Fruit fly (Drosophila melanogaster) whole organism, wandering third instar larva: Measurements from ENCODE around the gene mbo.
A peak's percentile ranks its signal among the peaks of the same experiment; 100 is the strongest.

Experiments used
- Abd-B ChIP-seq: fragments of >200 bp; optimal IDR thresholded peaks from 2 replicates; lab custom pipeline; 2017; ENCODE audit warnings: missing biosample characterization, missing genetic modification characterization
- CG9705 ChIP-seq: fragments of 200-800 bp; sonication (Bioruptor generic); optimal IDR thresholded peaks from 2 replicates; lab custom pipeline; 2018; ENCODE audit warnings: missing biosample characterization, mild to moderate bottlenecking, missing genetic modification characterization
- CrebA ChIP-seq: fragments of 200-800 bp; sonication (Bioruptor generic); optimal IDR thresholded peaks from 2 replicates; lab custom pipeline; 2016; ENCODE audit warnings: missing biosample characterization, mild to moderate bottlenecking, missing genetic modification characterization, borderline replicate concordance
- Dfd ChIP-seq: fragments of >200 bp; optimal IDR thresholded peaks from 2 replicates; lab custom pipeline; 2017; ENCODE audit warnings: missing biosample characterization, missing genetic modification characterization
- Dif ChIP-seq: fragments of 200-275, 200-300 bp; sonication (Bioruptor generic); optimal IDR thresholded peaks from 2 replicates; lab custom pipeline; 2018; ENCODE audit warnings: missing biosample characterization, missing genetic modification characterization; ENCODE audit not compliant: partially characterized antibody
- GATAd ChIP-seq: sonication (Bioruptor generic); optimal IDR thresholded peaks from 2 replicates; lab custom pipeline; 2016; ENCODE audit warnings: missing biosample characterization, missing genetic modification characterization
- Hnf4 ChIP-seq: fragments of 200-800 bp; sonication (Bioruptor generic); optimal IDR thresholded peaks from 2 replicates; lab custom pipeline; 2016; ENCODE audit warnings: missing biosample characterization, mild to moderate bottlenecking, missing genetic modification characterization
- Hr78 ChIP-seq: fragments of >200 bp; optimal IDR thresholded peaks from 2 replicates; lab custom pipeline; 2017; ENCODE audit warnings: missing biosample characterization, missing genetic modification characterization
- Hr83 ChIP-seq: fragments of 200-300 bp; sonication (Bioruptor generic); optimal IDR thresholded peaks from 2 replicates; lab custom pipeline; 2016; ENCODE audit warnings: missing biosample characterization, mild to moderate bottlenecking, missing genetic modification characterization, moderate library complexity; ENCODE audit not compliant: poor library complexity, severe bottlenecking
- Jra ChIP-seq: sonication (Bioruptor generic); optimal IDR thresholded peaks from 2 replicates; lab custom pipeline; 2016; ENCODE audit warnings: missing biosample characterization, missing genetic modification characterization
- Mio ChIP-seq: sonication (Bioruptor generic); optimal IDR thresholded peaks from 2 replicates; lab custom pipeline; 2016; ENCODE audit warnings: missing biosample characterization, missing genetic modification characterization
- Myc ChIP-seq: fragments of >200 bp; optimal IDR thresholded peaks from 2 replicates; lab custom pipeline; 2017
- N ChIP-seq: fragments of >200 bp; optimal IDR thresholded peaks from 2 replicates; lab custom pipeline; 2018; ENCODE audit warnings: missing biosample characterization, missing external identifiers, missing genetic modification characterization
- OdsH ChIP-seq: fragments of 200-800 bp; sonication (Bioruptor generic); optimal IDR thresholded peaks from 2 replicates; lab custom pipeline; 2016; ENCODE audit warnings: missing biosample characterization, mild to moderate bottlenecking, missing genetic modification characterization
- Rel ChIP-seq, 2 experiments: fragments of 200-800 bp; sonication (Bioruptor generic) in 1 of 2; optimal IDR thresholded peaks; 2 replicates in 1 of 2; 3 replicates in 1 of 2; lab custom pipeline; 2016 to 2019; ENCODE audit warnings: mild to moderate bottlenecking in 2 of 2, missing biosample characterization in 2 of 2, missing genetic modification characterization in 2 of 2, moderate library complexity in 1 of 2
- Vsx2 ChIP-seq: fragments of 200-300, 225-300 bp; sonication (Bioruptor generic); optimal IDR thresholded peaks from 2 replicates; lab custom pipeline; 2018; ENCODE audit warnings: missing biosample characterization, missing genetic modification characterization; ENCODE audit not compliant: partially characterized antibody
- br ChIP-seq: fragments of 200-800 bp; sonication (Bioruptor generic); optimal IDR thresholded peaks from 2 replicates; lab custom pipeline; 2016; ENCODE audit warnings: missing biosample characterization, missing genetic modification characterization
- brk ChIP-seq: fragments of 200-800 bp; sonication (Bioruptor generic); optimal IDR thresholded peaks from 2 replicates; lab custom pipeline; 2016; ENCODE audit warnings: missing biosample characterization, mild to moderate bottlenecking, missing genetic modification characterization
- dl ChIP-seq, 2 experiments: fragments of 175-275, 200-275 bp in 1 of 2; fragments of 200-275 bp in 1 of 2; sonication (Bioruptor generic); optimal IDR thresholded peaks; lab custom pipeline; 2018; ENCODE audit warnings: mild to moderate bottlenecking in 2 of 2, missing biosample characterization in 2 of 2, missing genetic modification characterization in 2 of 2, moderate library complexity in 2 of 2; ENCODE audit not compliant: partially characterized antibody in 2 of 2, insufficient read depth in 1 of 2
- dmrt93B ChIP-seq: fragments of 200-800 bp; sonication (Bioruptor generic); optimal IDR thresholded peaks from 2 replicates; lab custom pipeline; 2018; ENCODE audit warnings: missing biosample characterization, mild to moderate bottlenecking, missing genetic modification characterization
- foxo ChIP-seq, 2 experiments: fragments of 200-800 bp; sonication (Bioruptor generic); optimal IDR thresholded peaks; 2 replicates in 1 of 2; 3 replicates in 1 of 2; lab custom pipeline; 2016 to 2017; ENCODE audit warnings: missing biosample characterization in 2 of 2, missing genetic modification characterization in 2 of 2
- fru ChIP-seq: fragments of 200-800 bp; sonication (Bioruptor generic); optimal IDR thresholded peaks from 3 replicates; lab custom pipeline; 2016; ENCODE audit warnings: missing biosample characterization, mild to moderate bottlenecking, missing genetic modification characterization
- lola ChIP-seq: fragments of >200 bp; optimal IDR thresholded peaks from 2 replicates; lab custom pipeline; 2017; ENCODE audit warnings: missing biosample characterization, missing genetic modification characterization
- pan ChIP-seq: fragments of >200 bp; optimal IDR thresholded peaks from 2 replicates; lab custom pipeline; 2017
- sage ChIP-seq: fragments of 200-800 bp; sonication (Bioruptor generic); optimal IDR thresholded peaks from 2 replicates; lab custom pipeline; 2016; ENCODE audit warnings: missing biosample characterization, mild to moderate bottlenecking, missing genetic modification characterization
- tai ChIP-seq: sonication (Bioruptor generic); optimal IDR thresholded peaks from 2 replicates; lab custom pipeline; 2016; ENCODE audit warnings: missing biosample characterization, missing genetic modification characterization
- woc ChIP-seq: sonication (Bioruptor generic); optimal IDR thresholded peaks from 2 replicates; lab custom pipeline; 2016; ENCODE audit warnings: missing biosample characterization, mild to moderate bottlenecking, missing genetic modification characterization

mbo gene

DNA sequence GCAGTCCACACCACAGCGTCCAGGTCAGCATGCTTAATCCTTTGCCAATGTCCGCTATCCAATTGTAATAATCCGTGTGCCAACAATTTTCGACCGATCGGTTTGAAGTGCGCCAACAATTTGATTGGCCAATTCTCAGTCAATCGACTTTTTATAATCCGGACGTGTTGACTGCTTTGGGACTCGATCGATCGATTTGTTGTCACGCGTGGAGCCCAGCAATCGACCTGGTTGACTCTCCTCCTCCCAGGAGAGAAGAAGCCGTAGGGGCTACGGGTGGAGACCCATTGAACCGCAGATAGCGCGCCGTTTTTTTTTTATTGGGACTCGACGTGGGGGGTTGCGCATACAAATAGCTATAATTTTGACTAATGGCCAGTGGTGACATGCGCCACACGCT lies 2.4 kb upstream of the mbo start, which contains the start of gene Cyp313a4:
TSS of gene Cyp313a4 (minus strand) at position 101 of the 400 bp plus-strand sequence.
- TF ChIP-seq Mio (no peak), dl (GFP tag; optimal IDR thresholded peaks at IDR 0.05; lab: Kevin White, UChicago; ENCODE audit: insufficient read depth in 1 of 2, partially characterized antibody in 2 of 2) (no peak), CG9705 (GFP tag; lab: Kevin White, UChicago) (no peak), N (no peak), GATAd (GFP tag; lab: Kevin White, UChicago) (no peak), Dfd (no peak), brk (GFP tag; lab: Kevin White, UChicago) (no peak), Myc (no peak), Hr78 (no peak), fru (no peak), Jra (GFP tag; lab: Kevin White, UChicago) (no peak), Abd-B (GFP tag; lab: Kevin White, UChicago) (no peak), br (GFP tag; lab: Kevin White, UChicago) (no peak), Hnf4 (no peak), pan (lab: Kevin White, UChicago) (no peak), sage (GFP tag; lab: Kevin White, UChicago) (no peak), dmrt93B (no peak)

DNA sequence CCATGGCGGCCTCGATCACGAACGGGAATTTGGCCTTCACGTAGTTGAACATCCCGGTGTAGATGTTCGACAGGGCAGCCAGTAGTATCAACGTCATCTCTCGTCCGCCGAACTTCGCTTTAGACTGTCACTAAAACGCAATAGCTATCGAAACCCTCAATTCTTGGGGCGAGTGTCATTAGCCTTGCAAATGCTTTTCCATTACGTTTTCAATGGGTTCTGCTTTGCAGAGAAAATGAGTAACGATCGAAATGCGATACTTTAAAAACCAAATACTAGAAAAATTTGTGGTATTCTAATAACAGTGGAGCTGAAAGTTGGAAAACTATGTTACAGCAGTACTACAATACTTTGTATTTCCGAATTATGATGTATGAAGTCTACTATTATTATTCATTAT lies 2.7 kb downstream of the mbo start, which contains the start of gene CG43630:
TSS of gene CG43630 (minus strand) at position 101 of the 400 bp plus-strand sequence.
- TF ChIP-seq pan (lab: Kevin White, UChicago) (no peak), Abd-B (GFP tag; lab: Kevin White, UChicago) (no peak), foxo (GFP tag; optimal IDR thresholded peaks at IDR 0.05; lab: Kevin White, UChicago) (no peak), sage (GFP tag; lab: Kevin White, UChicago) (no peak)

DNA sequence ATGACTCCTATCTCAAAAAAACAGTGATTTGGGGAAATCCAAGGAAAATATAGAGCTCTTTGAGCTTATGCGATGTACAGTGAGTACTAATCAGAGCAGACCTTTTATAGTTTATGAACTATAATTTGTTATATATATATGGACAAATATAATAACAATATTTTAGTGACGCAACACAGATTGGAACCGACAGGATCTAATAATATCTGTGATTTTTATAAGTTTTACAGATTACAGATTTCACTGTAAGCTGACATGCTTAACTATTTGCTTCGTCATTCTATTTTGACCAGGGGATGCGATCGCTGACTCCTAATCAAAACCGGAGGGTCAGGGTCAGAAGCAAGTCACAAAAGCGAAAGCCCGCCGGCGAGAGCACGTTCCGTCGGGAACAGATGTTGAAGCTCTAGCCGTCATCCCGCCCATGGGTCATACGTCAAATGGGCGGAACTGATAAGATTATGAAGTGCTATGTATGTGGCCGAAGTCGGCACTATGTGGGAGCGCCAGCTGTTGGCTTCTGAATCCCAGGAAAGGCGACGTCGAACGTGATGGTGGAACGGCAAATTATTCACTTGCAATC lies 4.7 kb downstream of the mbo start, which contains the start of gene Gnmt:
TSS of gene Gnmt (plus strand) at position 568 of the 583 bp plus-strand sequence.
- peak; percentile 33 for TF ChIP-seq Dif (GFP tag; lab: Kevin White, UChicago)
- no peak for TF ChIP-seq GATAd (GFP tag; lab: Kevin White, UChicago)

DNA sequence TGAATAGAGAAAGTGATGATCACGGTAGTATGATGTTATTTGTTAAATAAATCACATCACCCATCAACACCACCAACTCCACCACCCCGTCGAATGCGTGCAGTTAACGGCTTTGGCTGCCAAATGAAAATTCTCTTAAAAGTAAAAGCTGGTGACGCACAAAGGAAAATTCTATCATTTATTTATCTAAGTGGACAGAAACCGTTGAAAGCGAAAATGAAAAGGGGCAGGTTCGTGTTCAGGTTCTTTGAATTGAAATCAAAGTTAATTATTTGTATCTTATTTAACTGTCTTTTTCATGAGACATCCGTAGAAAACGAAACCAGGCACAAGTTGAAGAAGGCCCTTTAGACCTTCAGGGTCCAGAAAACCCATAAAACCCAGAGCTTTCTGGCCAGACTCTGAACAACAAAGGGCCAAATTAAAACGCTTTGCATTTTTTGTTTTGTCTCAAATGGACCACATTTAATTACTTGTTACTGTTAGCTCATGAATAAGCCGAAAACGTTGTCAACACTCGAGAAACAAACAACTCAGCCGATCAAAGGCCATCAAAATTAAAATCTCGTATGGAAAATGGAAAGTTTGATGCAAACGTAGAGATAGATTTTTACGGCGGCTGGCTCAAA lies 12.5 kb downstream of the mbo start:
- no peak for TF ChIP-seq tai
- no peak for TF ChIP-seq pan (lab: Kevin White, UChicago)
- no peak for TF ChIP-seq lola (GFP tag; lab: Kevin White, UChicago)
- no peak for TF ChIP-seq Hr83 (GFP tag; lab: Kevin White, UChicago)
- TF ChIP-seq Myc, result no peak
- TF ChIP-seq N, result no peak
- TF ChIP-seq, all 38 proteins: peak for 0

DNA sequence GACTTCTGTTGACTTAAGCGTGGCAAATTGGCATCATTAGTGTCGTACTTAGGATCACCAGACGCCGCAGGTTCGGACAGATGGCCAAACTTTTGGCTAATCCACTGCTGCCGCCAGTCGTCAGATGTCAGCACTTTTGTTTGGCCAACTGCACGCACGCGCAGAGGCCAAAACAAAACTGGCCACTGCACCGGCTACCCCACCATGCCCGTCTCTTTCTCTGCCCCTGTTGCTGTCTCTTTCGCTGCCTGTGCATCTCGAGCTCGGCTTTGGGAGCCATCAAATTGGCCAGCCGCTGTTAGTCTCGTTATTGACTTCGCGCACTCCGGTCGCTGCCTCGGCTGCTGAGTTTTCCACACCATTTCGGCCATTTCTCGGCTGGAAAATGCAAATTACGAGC lies 16.3 kb downstream of the mbo start, which contains the start of gene CG14395:
TSS of gene CG14395 (plus strand) at position 301 of the 400 bp plus-strand sequence.
- TF ChIP-seq GATAd (GFP tag; lab: Kevin White, UChicago) (no peak), woc (GFP tag; lab: Kevin White, UChicago) (no peak)

DNA sequence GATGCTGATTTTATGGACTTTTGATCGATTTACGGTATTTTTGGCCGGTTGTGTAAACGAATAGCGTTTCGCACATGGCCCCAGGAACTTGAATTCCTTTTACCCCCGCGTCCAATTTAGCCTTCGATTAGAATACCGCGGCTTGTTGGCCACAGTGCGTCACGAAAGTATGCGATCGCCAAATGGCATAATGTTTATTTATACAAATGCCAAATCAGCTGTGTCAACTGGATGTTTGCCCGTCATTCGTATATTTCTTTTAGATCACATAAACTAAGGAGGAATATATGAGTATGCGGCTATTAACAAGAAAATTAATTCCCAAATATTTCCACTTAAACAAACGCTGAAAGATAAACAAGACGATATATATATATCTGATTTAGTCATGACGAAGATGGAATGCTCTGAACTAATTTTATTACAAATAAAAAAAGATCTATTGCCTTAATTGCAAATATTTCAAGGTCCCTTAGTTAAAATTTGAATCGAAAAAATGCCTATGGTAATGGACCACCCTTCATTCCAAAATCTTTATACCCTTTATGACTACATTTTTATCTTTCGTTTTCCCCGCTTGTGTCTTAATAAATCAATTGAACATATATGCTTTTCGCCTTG lies 21.8 kb downstream of the mbo start:
- TF ChIP-seq CrebA (GFP tag; lab: Kevin White, UChicago), result no peak
- TF ChIP-seq OdsH (GFP tag; lab: Kevin White, UChicago), result peak; percentile 4
- no peak for TF ChIP-seq Rel (GFP tag; optimal IDR thresholded peaks at IDR 0.05; lab: Kevin White, UChicago)
- no peak for TF ChIP-seq Rel (tag; optimal IDR thresholded peaks at IDR 0.05; lab: Kevin White, UChicago)
- no peak for TF ChIP-seq Vsx2 (GFP tag; lab: Kevin White, UChicago)
- TF ChIP-seq tai, result no peak
- TF ChIP-seq, all 38 proteins: peak for 1
